Worm (Caenorhabditis elegans): Measurements from ENCODE around the gene D1086.9.

The D1086.9 gene

DNA sequence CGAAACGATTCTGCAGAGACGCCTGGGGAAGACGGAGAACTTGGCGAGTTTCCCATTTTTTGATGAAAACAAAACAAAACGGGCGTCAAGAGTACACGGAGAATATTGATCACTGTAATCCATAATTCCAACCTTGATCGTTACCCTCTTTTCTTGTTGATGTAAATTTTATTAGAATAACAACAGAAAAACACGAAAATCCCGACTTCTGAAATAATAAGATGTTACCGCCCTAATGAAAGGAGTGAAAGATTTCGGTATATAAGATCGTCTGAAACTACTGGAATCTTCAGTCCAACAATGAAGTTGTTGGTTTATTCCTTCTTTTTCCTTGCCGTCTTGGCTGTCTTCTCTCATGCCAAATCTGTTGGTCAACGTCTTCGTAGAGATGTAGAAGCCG lies at the start of gene D1086.9:
Gene D1086.9, plus strand, starts transcription at position 301 of the 400 bp plus-strand sequence.
- no peak for TF ChIP-seq flt-1 (GFP tag; IDR thresholded peaks at IDR 0.05)
- no peak for TF ChIP-seq ref-1 (GFP tag; conservative IDR thresholded peaks at IDR 0.05)
- TF ChIP-seq T22C8.4 (GFP tag; IDR thresholded peaks at IDR 0.05), result no peak
- no peak for TF ChIP-seq ztf-29 (GFP tag; IDR thresholded peaks at IDR 0.05)
- TF ChIP-seq ztf-23 (GFP tag; IDR thresholded peaks at IDR 0.05), result no peak
- no peak for TF ChIP-seq cog-1 (tag; optimal IDR thresholded peaks at IDR 0.05)

DNA sequence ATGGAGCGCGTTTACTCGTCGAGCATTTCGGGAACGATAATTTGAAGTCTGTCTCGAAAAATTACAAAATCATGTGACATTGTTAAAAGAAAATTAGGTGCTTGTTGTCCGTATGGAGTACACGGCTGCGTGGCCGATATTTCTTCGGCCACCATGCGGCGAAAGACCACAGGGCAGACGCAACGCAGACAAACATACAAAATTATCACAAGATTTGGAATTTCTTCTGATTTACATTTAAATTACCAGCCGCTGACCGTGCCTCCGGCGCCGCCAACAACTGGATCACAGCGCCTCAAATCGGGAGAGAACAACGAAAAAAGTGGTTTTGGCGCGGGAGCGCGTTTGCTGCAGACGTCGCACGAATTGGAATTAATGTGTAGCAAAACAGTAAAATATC lies 49.0 kb upstream of the D1086.9 start:
- TF ChIP-seq flt-1 (GFP tag; IDR thresholded peaks at IDR 0.05) (peak; percentile 73; the same call in 1 of the 2 replicates), T22C8.4 (GFP tag; IDR thresholded peaks at IDR 0.05) (peak; percentile 67), ztf-23 (GFP tag; IDR thresholded peaks at IDR 0.05) (peak; percentile 82), cog-1 (tag; optimal IDR thresholded peaks at IDR 0.05) (peak; percentile 74), ztf-29 (GFP tag; IDR thresholded peaks at IDR 0.05) (peak; percentile 59; the same call in 1 of the 2 replicates), klf-2 (GFP tag; conservative IDR thresholded peaks at IDR 0.05) (peak; percentile 63; the same call in 1 of the 2 replicates)

DNA sequence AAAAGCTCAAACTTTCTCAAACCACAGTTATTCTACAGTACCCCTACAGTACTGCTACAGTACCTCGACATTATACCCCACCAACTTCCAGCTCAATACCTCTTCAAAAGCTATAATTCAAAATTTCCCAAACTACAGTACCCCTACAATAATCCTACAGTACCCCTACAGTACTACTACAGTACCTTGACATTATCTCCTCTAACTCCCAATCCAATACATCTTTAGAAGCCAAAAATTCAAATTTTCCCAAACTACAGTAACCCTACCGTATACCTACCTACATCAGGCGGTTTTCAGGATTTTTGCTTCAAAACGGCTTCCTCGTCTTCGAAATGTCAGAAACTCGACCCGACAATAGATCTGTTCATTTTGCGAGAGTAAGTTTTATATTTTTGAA lies 46.5 kb upstream of the D1086.9 start, which contains the start of gene F58D12.3:
Gene F58D12.3, plus strand, starts transcription at position 301 of the 400 bp plus-strand sequence.
- TF ChIP-seq flt-1 (GFP tag; IDR thresholded peaks at IDR 0.05) (no peak), ztf-29 (GFP tag; IDR thresholded peaks at IDR 0.05) (no peak), tab-1 (GFP tag; IDR thresholded peaks at IDR 0.05) (no peak), T22C8.4 (GFP tag; IDR thresholded peaks at IDR 0.05) (no peak), klf-2 (GFP tag; conservative IDR thresholded peaks at IDR 0.05) (no peak), med-1 (GFP tag; optimal IDR thresholded peaks at IDR 0.05; ENCODE audit: insufficient read depth) (no peak), ref-1 (GFP tag; conservative IDR thresholded peaks at IDR 0.05) (no peak), cog-1 (tag; optimal IDR thresholded peaks at IDR 0.05) (no peak), ztf-23 (GFP tag; IDR thresholded peaks at IDR 0.05) (no peak)

DNA sequence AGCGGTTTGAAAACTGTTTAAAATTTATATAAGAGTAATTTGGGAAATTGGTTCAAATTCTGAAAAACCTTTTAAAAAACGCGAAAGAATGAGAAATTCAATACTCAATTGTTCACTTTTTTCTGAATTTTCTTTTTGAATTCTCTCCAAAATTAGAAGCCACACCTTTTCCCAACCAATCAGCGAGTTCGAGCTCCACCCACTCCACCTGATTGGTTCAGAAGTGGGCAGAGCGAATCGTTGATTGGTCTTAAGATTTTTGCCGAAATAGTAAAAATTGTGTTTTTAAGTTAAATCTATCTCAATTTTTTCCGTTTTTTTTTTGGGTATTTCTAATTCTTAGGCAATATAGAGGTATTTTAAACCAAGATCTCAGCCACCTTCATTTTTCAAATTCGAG lies 40.1 kb upstream of the D1086.9 start:
- TF ChIP-seq ztf-23 (GFP tag; IDR thresholded peaks at IDR 0.05), result no peak
- no peak for TF ChIP-seq T22C8.4 (GFP tag; IDR thresholded peaks at IDR 0.05)
- TF ChIP-seq ztf-29 (GFP tag; IDR thresholded peaks at IDR 0.05), result no peak
- no peak for TF ChIP-seq cog-1 (tag; optimal IDR thresholded peaks at IDR 0.05)
- TF ChIP-seq tab-1 (GFP tag; IDR thresholded peaks at IDR 0.05), result no peak
- TF ChIP-seq med-1 (GFP tag; optimal IDR thresholded peaks at IDR 0.05; ENCODE audit: insufficient read depth), result no peak
- TF ChIP-seq flt-1 (GFP tag; IDR thresholded peaks at IDR 0.05), result no peak
- no peak for TF ChIP-seq ref-1 (GFP tag; conservative IDR thresholded peaks at IDR 0.05)

DNA sequence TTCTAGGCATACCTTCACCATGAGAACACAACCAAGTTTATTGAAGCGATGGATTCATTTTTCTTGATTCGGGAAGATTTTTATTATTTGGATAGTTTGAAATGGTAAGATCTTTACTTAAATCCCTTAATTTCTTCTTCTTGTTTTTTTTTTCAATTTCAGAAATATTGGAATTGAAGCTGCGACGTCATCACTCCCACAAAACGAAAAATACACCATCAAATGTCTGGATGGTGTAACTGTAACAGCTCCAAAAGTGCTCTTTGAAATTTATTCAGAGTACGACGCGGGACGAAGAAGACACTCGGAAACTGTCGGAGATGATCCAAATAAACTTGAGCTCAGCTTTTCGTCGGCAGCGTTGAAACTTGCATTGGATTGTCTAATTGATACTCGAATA lies 39.6 kb upstream of the D1086.9 start, which contains the start of gene D1086.21:
Gene D1086.21, plus strand, starts transcription at position 301 of the 400 bp plus-strand sequence.
- TF ChIP-seq med-1 (GFP tag; optimal IDR thresholded peaks at IDR 0.05; ENCODE audit: insufficient read depth), result no peak
- no peak for TF ChIP-seq klf-2 (GFP tag; conservative IDR thresholded peaks at IDR 0.05)
- no peak for TF ChIP-seq ztf-23 (GFP tag; IDR thresholded peaks at IDR 0.05)
- TF ChIP-seq T22C8.4 (GFP tag; IDR thresholded peaks at IDR 0.05), result no peak
- no peak for TF ChIP-seq ref-1 (GFP tag; conservative IDR thresholded peaks at IDR 0.05)
- no peak for TF ChIP-seq ztf-29 (GFP tag; IDR thresholded peaks at IDR 0.05)
- no peak for TF ChIP-seq tab-1 (GFP tag; IDR thresholded peaks at IDR 0.05)
- no peak for TF ChIP-seq flt-1 (GFP tag; IDR thresholded peaks at IDR 0.05)
- no peak for TF ChIP-seq cog-1 (tag; optimal IDR thresholded peaks at IDR 0.05)

DNA sequence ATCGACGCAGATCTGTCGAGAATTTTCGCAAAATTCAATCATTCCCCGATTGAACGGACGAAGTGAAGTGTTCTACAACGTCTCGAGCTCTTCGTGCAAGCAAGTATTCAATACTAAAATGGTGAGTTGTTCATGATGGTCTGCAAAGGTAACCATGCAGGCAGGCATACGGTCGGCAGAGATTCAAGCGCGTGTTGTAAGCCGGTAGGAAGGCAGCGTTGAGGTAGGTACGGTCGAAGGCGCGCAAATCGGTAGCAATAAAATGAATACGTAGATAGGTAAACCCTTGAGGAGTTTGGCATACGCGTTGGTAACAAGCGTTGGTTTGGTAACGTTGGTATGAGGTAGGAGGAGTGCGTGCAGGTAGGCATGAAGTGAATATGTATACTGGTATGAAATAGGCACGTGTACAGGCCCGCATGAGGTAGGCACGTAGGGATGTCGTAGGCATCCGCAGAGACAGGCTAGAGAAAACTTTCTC lies 36.2 kb upstream of the D1086.9 start, which contains the start of gene D1086.17:
Gene D1086.17, plus strand, starts transcription at position 51 of the 481 bp plus-strand sequence.
- TF ChIP-seq tab-1 (GFP tag; IDR thresholded peaks at IDR 0.05) (no peak), T22C8.4 (GFP tag; IDR thresholded peaks at IDR 0.05) (no peak), med-1 (GFP tag; optimal IDR thresholded peaks at IDR 0.05; ENCODE audit: insufficient read depth) (no peak), cog-1 (tag; optimal IDR thresholded peaks at IDR 0.05) (no peak), flt-1 (GFP tag; IDR thresholded peaks at IDR 0.05) (no peak), ref-1 (GFP tag; conservative IDR thresholded peaks at IDR 0.05) (no peak), klf-2 (GFP tag; conservative IDR thresholded peaks at IDR 0.05) (no peak), ztf-23 (GFP tag; IDR thresholded peaks at IDR 0.05) (no peak), ztf-29 (GFP tag; IDR thresholded peaks at IDR 0.05) (no peak)

DNA sequence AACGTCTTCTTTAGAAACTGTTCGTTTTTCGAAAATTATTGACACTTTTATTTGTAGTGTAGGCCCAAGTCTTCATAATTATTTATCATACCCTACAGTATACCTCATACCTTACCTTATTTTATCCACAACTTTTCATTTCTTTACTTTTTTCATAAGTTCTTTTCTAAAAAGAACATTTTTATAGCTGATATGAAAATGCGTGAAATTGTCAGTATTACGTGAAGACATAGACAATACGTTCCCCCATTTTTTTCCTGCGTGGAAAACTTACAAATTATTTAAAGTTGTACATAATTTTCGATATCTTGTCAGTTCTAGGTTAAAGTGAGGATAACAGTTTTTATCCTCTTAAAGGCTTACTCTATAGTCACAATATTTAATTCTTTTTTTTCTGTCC lies 34.2 kb upstream of the D1086.9 start:
- no peak for TF ChIP-seq ref-1 (GFP tag; conservative IDR thresholded peaks at IDR 0.05)
- TF ChIP-seq flt-1 (GFP tag; IDR thresholded peaks at IDR 0.05), result no peak
- no peak for TF ChIP-seq klf-2 (GFP tag; conservative IDR thresholded peaks at IDR 0.05)

DNA sequence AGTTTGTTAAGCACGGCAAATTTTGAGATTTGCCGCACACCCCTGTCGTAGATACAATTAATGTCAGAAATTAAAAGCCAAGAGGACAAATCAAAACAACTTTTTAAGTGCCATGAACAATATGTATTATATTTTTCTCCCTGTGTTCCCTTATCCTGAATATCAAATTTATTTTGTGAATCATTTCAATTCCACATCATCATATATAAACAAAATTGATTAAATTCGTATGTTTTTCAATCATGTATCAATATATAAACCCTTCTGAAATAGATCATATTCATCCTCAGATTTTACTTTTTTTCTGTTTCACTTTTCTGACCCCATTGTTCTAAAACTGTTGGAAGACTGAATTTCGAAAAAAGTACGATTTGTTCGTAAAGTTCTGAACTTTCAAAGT lies 29.9 kb upstream of the D1086.9 start, which contains the start of gene D1086.11:
Gene D1086.11, plus strand, starts transcription at position 301 of the 400 bp plus-strand sequence.
- no peak for TF ChIP-seq flt-1 (GFP tag; IDR thresholded peaks at IDR 0.05)
- TF ChIP-seq ztf-23 (GFP tag; IDR thresholded peaks at IDR 0.05), result no peak
- no peak for TF ChIP-seq ref-1 (GFP tag; conservative IDR thresholded peaks at IDR 0.05)
- TF ChIP-seq ztf-29 (GFP tag; IDR thresholded peaks at IDR 0.05), result no peak
- no peak for TF ChIP-seq T22C8.4 (GFP tag; IDR thresholded peaks at IDR 0.05)
- TF ChIP-seq tab-1 (GFP tag; IDR thresholded peaks at IDR 0.05), result no peak
- no peak for TF ChIP-seq cog-1 (tag; optimal IDR thresholded peaks at IDR 0.05)
- TF ChIP-seq med-1 (GFP tag; optimal IDR thresholded peaks at IDR 0.05; ENCODE audit: insufficient read depth), result no peak

DNA sequence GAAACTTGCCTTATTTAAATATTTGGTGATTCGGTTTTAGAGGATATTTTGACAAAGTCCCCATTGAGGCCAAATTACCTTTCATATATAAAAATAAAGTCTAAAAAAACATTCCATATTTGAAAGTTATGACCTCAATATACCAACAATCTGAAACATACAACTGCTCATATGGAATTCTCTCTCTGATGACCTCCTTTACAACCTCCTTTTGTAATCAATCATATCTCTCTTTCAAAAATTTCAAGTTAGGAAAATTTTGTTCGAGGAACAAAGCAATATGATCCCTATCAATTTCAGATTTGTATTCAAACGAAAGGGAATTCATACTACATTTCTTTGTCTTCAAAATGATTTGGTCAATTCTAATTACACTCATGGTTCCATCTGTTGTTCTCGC lies 24.6 kb upstream of the D1086.9 start, which contains the start of gene D1086.6:
Gene D1086.6, plus strand, starts transcription at position 301 of the 400 bp plus-strand sequence.
- no peak for TF ChIP-seq cog-1 (tag; optimal IDR thresholded peaks at IDR 0.05)
- no peak for TF ChIP-seq klf-2 (GFP tag; conservative IDR thresholded peaks at IDR 0.05)
- TF ChIP-seq ztf-29 (GFP tag; IDR thresholded peaks at IDR 0.05), result no peak
- no peak for TF ChIP-seq ztf-23 (GFP tag; IDR thresholded peaks at IDR 0.05)
- TF ChIP-seq ref-1 (GFP tag; conservative IDR thresholded peaks at IDR 0.05), result no peak
- no peak for TF ChIP-seq flt-1 (GFP tag; IDR thresholded peaks at IDR 0.05)
- no peak for TF ChIP-seq tab-1 (GFP tag; IDR thresholded peaks at IDR 0.05)
- TF ChIP-seq T22C8.4 (GFP tag; IDR thresholded peaks at IDR 0.05), result no peak
- no peak for TF ChIP-seq med-1 (GFP tag; optimal IDR thresholded peaks at IDR 0.05; ENCODE audit: insufficient read depth)

DNA sequence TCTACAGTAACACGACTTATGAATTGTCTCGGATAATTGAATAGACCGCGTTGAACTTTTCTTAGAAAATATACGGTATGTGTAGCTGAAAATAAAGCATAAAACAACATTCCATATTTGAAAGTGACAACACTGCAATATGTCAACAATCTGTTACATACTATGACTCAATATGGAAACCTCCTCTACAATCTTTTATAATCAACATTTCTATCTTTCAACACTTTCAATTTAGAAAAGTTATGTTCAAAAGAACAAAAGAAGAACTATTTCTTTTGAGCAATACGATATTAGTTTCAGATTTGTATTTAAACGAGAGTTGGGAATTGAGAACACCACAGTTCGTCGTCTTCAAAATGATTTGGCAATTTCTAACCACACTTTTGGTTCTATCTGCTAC lies 21.6 kb upstream of the D1086.9 start, which contains the start of gene D1086.10:
Gene D1086.10, plus strand, starts transcription at position 301 of the 400 bp plus-strand sequence.
- no peak for TF ChIP-seq ztf-29 (GFP tag; IDR thresholded peaks at IDR 0.05)
- no peak for TF ChIP-seq med-1 (GFP tag; optimal IDR thresholded peaks at IDR 0.05; ENCODE audit: insufficient read depth)
- no peak for TF ChIP-seq tab-1 (GFP tag; IDR thresholded peaks at IDR 0.05)
- no peak for TF ChIP-seq T22C8.4 (GFP tag; IDR thresholded peaks at IDR 0.05)
- no peak for TF ChIP-seq klf-2 (GFP tag; conservative IDR thresholded peaks at IDR 0.05)
- no peak for TF ChIP-seq cog-1 (tag; optimal IDR thresholded peaks at IDR 0.05)
- no peak for TF ChIP-seq flt-1 (GFP tag; IDR thresholded peaks at IDR 0.05)

Data from whole organism, midembryonic.